Fruit fly (Drosophila melanogaster): ENCODE data around the gene CG12111.
A peak's percentile ranks its signal among the peaks of the same experiment; 100 is the strongest.

CG12111 gene

DNA sequence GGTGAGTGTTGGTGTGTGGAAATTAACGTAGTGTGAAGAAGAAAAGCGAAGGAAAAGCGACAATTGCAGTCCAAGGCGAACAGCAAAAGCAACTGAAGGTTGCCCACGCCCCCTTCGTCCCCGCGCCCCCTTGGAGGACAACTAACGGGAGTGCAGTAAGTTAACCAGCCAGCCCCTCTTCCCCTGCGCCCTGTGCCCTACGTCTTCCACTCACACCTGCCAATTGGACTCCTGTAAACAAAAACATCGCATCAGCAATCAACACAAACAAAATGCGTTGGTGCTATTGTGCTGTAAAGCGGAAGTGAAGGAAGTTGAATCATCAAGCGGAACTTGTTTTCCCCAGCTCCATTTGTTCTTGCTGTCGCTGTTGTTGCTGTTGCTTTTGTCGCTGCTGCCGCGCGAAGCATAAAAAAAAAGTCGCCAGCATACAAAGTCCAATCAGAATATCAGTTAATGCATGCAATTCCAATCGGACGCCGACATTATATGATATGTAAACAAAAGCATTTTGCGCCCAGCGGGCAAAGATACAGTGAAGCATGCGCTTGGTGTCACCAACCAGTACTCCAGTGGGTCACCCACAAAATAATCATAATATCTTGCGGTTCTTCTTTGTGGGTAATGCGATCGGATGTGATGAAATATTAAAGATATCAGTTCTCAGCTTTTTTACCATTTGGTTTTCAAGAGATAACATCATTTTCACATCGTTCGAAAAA lies 21.9 kb upstream of the CG12111 start (continued):
- TF ChIP-seq Ets97D (GFP tag; optimal IDR thresholded peaks at IDR 0.05) (no peak), Nf-YB (GFP tag; optimal IDR thresholded peaks at IDR 0.05) (no peak), odd (GFP tag; optimal IDR thresholded peaks at IDR 0.05) (no peak), Asciz (GFP tag; optimal IDR thresholded peaks at IDR 0.05) (no peak)

DNA sequence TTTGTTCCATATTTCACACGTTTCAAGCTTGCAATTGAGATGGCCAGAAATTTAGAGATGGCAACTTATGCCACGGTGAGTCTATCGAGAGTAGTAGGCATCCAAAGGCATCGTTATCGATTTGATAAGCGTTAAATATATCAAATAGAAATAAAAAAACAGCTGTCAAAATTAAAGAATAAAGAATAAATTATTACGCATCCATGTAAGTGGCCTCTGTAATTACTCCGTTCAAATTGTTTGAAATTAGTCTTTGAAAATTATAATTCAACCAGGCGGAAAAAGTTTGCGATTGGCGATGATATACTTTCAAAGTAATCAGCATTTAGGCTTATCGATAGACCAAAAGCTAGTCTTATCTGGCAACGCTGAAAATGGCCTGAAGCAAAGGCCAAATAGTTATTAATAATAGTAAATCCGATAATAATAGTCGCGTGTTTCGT lies 21.0 kb upstream of the CG12111 start, which contains the start of the genes CG12659 and Crag:
TSS of gene CG12659 (minus strand) at position 45 of the 443 bp plus-strand sequence.
TSS of gene Crag (plus strand) at position 347 of the 443 bp plus-strand sequence.
- no peak for TF ChIP-seq gfzf (GFP tag; optimal IDR thresholded peaks at IDR 0.05)
- no peak for TF ChIP-seq CG13296 (GFP tag; optimal IDR thresholded peaks at IDR 0.05)
- TF ChIP-seq Nf-YA (GFP tag; IDR thresholded peaks at IDR 0.05), result no peak
- no peak for TF ChIP-seq lov (optimal IDR thresholded peaks at IDR 0.05)
- TF ChIP-seq lov (GFP tag; IDR thresholded peaks at IDR 0.05), result no peak
- no peak for TF ChIP-seq al (GFP tag; IDR thresholded peaks at IDR 0.05)
- TF ChIP-seq Dip3 (GFP tag; optimal IDR thresholded peaks at IDR 0.05), result no peak
- no peak for TF ChIP-seq lmd (GFP tag; IDR thresholded peaks at IDR 0.05)
- no peak for TF ChIP-seq ash1 (GFP tag; optimal IDR thresholded peaks at IDR 0.05)
- no peak for TF ChIP-seq CG14014 (GFP tag; IDR thresholded peaks at IDR 0.05)
- no peak for TF ChIP-seq kni (GFP tag; optimal IDR thresholded peaks at IDR 0.05)
- peak; percentile 70 for TF ChIP-seq CG13287 (GFP tag; IDR thresholded peaks at IDR 0.05; ENCODE audit: partially characterized antibody)
- TF ChIP-seq Dp (GFP tag; optimal IDR thresholded peaks at IDR 0.05), result peak; percentile 16
- TF ChIP-seq prd (optimal IDR thresholded peaks at IDR 0.05), result no peak
- no peak for TF ChIP-seq prd (GFP tag; IDR thresholded peaks at IDR 0.05)
- TF ChIP-seq H15 (GFP tag; IDR thresholded peaks at IDR 0.05), result no peak
- TF ChIP-seq phol (tag; optimal IDR thresholded peaks at IDR 0.05), result peak; percentile 41
- peak; percentile 32 for TF ChIP-seq CG30403 (GFP tag; optimal IDR thresholded peaks at IDR 0.05)
- no peak for TF ChIP-seq z (GFP tag; IDR thresholded peaks at IDR 0.05)
- no peak for TF ChIP-seq sim (GFP tag; IDR thresholded peaks at IDR 0.05)
- TF ChIP-seq CG17568 (GFP tag; optimal IDR thresholded peaks at IDR 0.05), result no peak
- TF ChIP-seq dm (GFP tag; optimal IDR thresholded peaks at IDR 0.05), result no peak
- TF ChIP-seq Blimp-1 (GFP tag; optimal IDR thresholded peaks at IDR 0.05), result no peak
- TF ChIP-seq CG10565 (GFP tag; optimal IDR thresholded peaks at IDR 0.05), result no peak
- no peak for TF ChIP-seq fu2 (GFP tag; optimal IDR thresholded peaks at IDR 0.05)
- TF ChIP-seq CG31441 (GFP tag; IDR thresholded peaks at IDR 0.05), result no peak
- TF ChIP-seq Deaf1 (tag; optimal IDR thresholded peaks at IDR 0.05), result no peak
- TF ChIP-seq CG12769 (tag; optimal IDR thresholded peaks at IDR 0.05), result no peak
- TF ChIP-seq Mrtf (GFP tag; IDR thresholded peaks at IDR 0.05), result no peak
- no peak for TF ChIP-seq unpg (GFP tag; optimal IDR thresholded peaks at IDR 0.05)
- no peak for TF ChIP-seq wor (GFP tag; IDR thresholded peaks at IDR 0.05)
- no peak for TF ChIP-seq br (optimal IDR thresholded peaks at IDR 0.05)
- TF ChIP-seq CG6683 (GFP tag; optimal IDR thresholded peaks at IDR 0.05), result no peak
- TF ChIP-seq her (GFP tag; optimal IDR thresholded peaks at IDR 0.05), result no peak
- TF ChIP-seq CG11093 (GFP tag; IDR thresholded peaks at IDR 0.05), result no peak
- TF ChIP-seq CG15696 (tag; optimal IDR thresholded peaks at IDR 0.05), result no peak
- no peak for TF ChIP-seq CG8388 (GFP tag; optimal IDR thresholded peaks at IDR 0.05)
- TF ChIP-seq grau (tag; optimal IDR thresholded peaks at IDR 0.05), result peak; percentile 17
- TF ChIP-seq CG3995 (GFP tag; optimal IDR thresholded peaks at IDR 0.05), result no peak
- no peak for TF ChIP-seq CG6272 (GFP tag; IDR thresholded peaks at IDR 0.05)
- no peak for TF ChIP-seq Rfx (GFP tag; IDR thresholded peaks at IDR 0.05)
- TF ChIP-seq gsb-n (tag; optimal IDR thresholded peaks at IDR 0.05), result no peak
- no peak for TF ChIP-seq CG16815 (GFP tag; optimal IDR thresholded peaks at IDR 0.05)
- no peak for TF ChIP-seq repo (GFP tag; optimal IDR thresholded peaks at IDR 0.05)
- no peak for TF ChIP-seq bsh (GFP tag; optimal IDR thresholded peaks at IDR 0.05)
- no peak for TF ChIP-seq zfh2 (GFP tag; optimal IDR thresholded peaks at IDR 0.05)

Measured in whole organism, embryonic.